Fruit fly (Drosophila melanogaster) whole organism, embryonic: Measurements from ENCODE around the gene Ssadh.

Experiments used
- Atf3 ChIP-seq: fragments of 200-800 bp; sonication (Bioruptor generic); optimal IDR thresholded peaks from 3 replicates; lab custom pipeline; 2016; ENCODE audit warnings: missing biosample characterization, missing genetic modification characterization
- Atf6 ChIP-seq: fragments of 200-800 bp; sonication (Bioruptor generic); IDR thresholded peaks from 2 replicates; pipeline ENCODE4 v1.3.6; 2022; ENCODE audit warnings: missing biosample characterization, missing genetic modification characterization
- CG10147 ChIP-seq: fragments of 200-800 bp; sonication (Bioruptor generic); optimal IDR thresholded peaks from 2 replicates; lab custom pipeline; 2019; ENCODE audit warnings: missing biosample characterization, mild to moderate bottlenecking, missing genetic modification characterization, moderate library complexity
- CG10274 ChIP-seq: fragments of 200-800 bp; sonication (Bioruptor generic); optimal IDR thresholded peaks from 3 replicates; lab custom pipeline; 2017; ENCODE audit warnings: missing biosample characterization, mild to moderate bottlenecking, missing genetic modification characterization
- CG10979 ChIP-seq: fragments of 200-800 bp; sonication (Bioruptor generic); optimal IDR thresholded peaks from 2 replicates; lab custom pipeline; 2018; ENCODE audit warnings: missing biosample characterization, mild to moderate bottlenecking, missing genetic modification characterization, moderate library complexity
- CG11398 ChIP-seq: fragments of 200-800 bp; sonication (Bioruptor generic); optimal IDR thresholded peaks from 2 replicates; lab custom pipeline; 2016; ENCODE audit warnings: missing biosample characterization, missing genetic modification characterization
- CG12071 ChIP-seq: fragments of 200-800 bp; sonication (Bioruptor generic); optimal IDR thresholded peaks from 3 replicates; lab custom pipeline; 2018; ENCODE audit warnings: missing biosample characterization, mild to moderate bottlenecking, missing genetic modification characterization
- CG13894 ChIP-seq: fragments of 200-800 bp; sonication (Bioruptor generic); optimal IDR thresholded peaks from 3 replicates; lab custom pipeline; 2018; ENCODE audit warnings: missing biosample characterization, mild to moderate bottlenecking, missing genetic modification characterization, moderate library complexity
- CG15073 ChIP-seq: fragments of 200-800 bp; sonication (Bioruptor generic); optimal IDR thresholded peaks from 2 replicates; lab custom pipeline; 2016; ENCODE audit warnings: missing biosample characterization, missing genetic modification characterization
- CG1832 ChIP-seq: fragments of 200-800 bp; sonication (Bioruptor generic); optimal IDR thresholded peaks from 2 replicates; lab custom pipeline; 2017; ENCODE audit warnings: missing biosample characterization, mild to moderate bottlenecking, missing genetic modification characterization, inconsistent platforms
- CG18476 ChIP-seq: fragments of 200-800 bp; sonication (Bioruptor generic); optimal IDR thresholded peaks from 2 replicates; lab custom pipeline; 2016; ENCODE audit warnings: missing biosample characterization, mild to moderate bottlenecking, missing genetic modification characterization
- CG18619 ChIP-seq: fragments of 200-800 bp; sonication (Bioruptor generic); optimal IDR thresholded peaks from 3 replicates; lab custom pipeline; 2017; ENCODE audit warnings: missing biosample characterization, mild to moderate bottlenecking, missing genetic modification characterization
- CG2202 ChIP-seq: fragments of 200-800 bp; sonication (Bioruptor generic); optimal IDR thresholded peaks from 2 replicates; lab custom pipeline; 2018; ENCODE audit warnings: missing biosample characterization, mild to moderate bottlenecking, missing genetic modification characterization
- CG2712 ChIP-seq: fragments of 200-800 bp; optimal IDR thresholded peaks from 3 replicates; lab custom pipeline; 2019; ENCODE audit warnings: missing biosample characterization, mild to moderate bottlenecking, missing genetic modification characterization, moderate library complexity
- CG31224 ChIP-seq: fragments of 200-800 bp; sonication (Bioruptor generic); IDR thresholded peaks from 2 replicates; pipeline ENCODE4 v1.3.6; 2022; ENCODE audit warnings: missing biosample characterization, missing genetic modification characterization
- CG32772 ChIP-seq: fragments of 200-800 bp; sonication (Bioruptor generic); IDR thresholded peaks from 2 replicates; pipeline ENCODE4 v1.3.6; 2022; ENCODE audit warnings: missing biosample characterization, missing genetic modification characterization
- CG4282 ChIP-seq: fragments of 200-800 bp; sonication (Bioruptor generic); optimal IDR thresholded peaks from 2 replicates; lab custom pipeline; 2016; ENCODE audit warnings: missing biosample characterization, missing genetic modification characterization
- CG4424 ChIP-seq: fragments of 200-800 bp; sonication (Bioruptor generic); optimal IDR thresholded peaks from 3 replicates; lab custom pipeline; 2016; ENCODE audit warnings: missing biosample characterization, missing genetic modification characterization
- CG4617 ChIP-seq: fragments of 200-800 bp; sonication (Bioruptor generic); optimal IDR thresholded peaks from 3 replicates; lab custom pipeline; 2016; ENCODE audit warnings: missing biosample characterization, missing genetic modification characterization, borderline replicate concordance
- CG6689 ChIP-seq: fragments of 200-800 bp; sonication (Bioruptor generic); IDR thresholded peaks from 2 replicates; pipeline ENCODE4 v1.3.6; 2022; ENCODE audit warnings: missing biosample characterization, missing genetic modification characterization
- CG6854 ChIP-seq: fragments of 200-800 bp; sonication (Bioruptor generic); optimal IDR thresholded peaks from 3 replicates; lab custom pipeline; 2017; ENCODE audit warnings: missing biosample characterization, mild to moderate bottlenecking, missing genetic modification characterization
- CG8089 ChIP-seq: fragments of 200-800 bp; sonication (Bioruptor generic); optimal IDR thresholded peaks from 3 replicates; lab custom pipeline; 2016; ENCODE audit warnings: missing biosample characterization, missing genetic modification characterization
- Deaf1 ChIP-seq: fragments of 200-800 bp; optimal IDR thresholded peaks from 3 replicates; lab custom pipeline; 2019; ENCODE audit warnings: missing biosample characterization, mild to moderate bottlenecking, missing genetic modification characterization, moderate library complexity
- Eip74EF ChIP-seq, 2 experiments: fragments of 200-800 bp in 1 of 2; fragments of >200 bp in 1 of 2; sonication (Bioruptor generic) in 1 of 2; optimal IDR thresholded peaks; 2 replicates each; lab custom pipeline; 2017 to 2019; ENCODE audit warnings: missing biosample characterization in 2 of 2, missing genetic modification characterization in 2 of 2, mild to moderate bottlenecking in 1 of 2, moderate library complexity in 1 of 2
- Fer1 ChIP-seq: fragments of 200-800 bp; sonication (Bioruptor generic); optimal IDR thresholded peaks from 2 replicates; lab custom pipeline; 2017; ENCODE audit warnings: missing biosample characterization, mild to moderate bottlenecking, missing genetic modification characterization
- H2.0 ChIP-seq: fragments of 200-800 bp; sonication (Bioruptor generic); IDR thresholded peaks from 2 replicates; pipeline ENCODE4 v1.3.6; 2022; ENCODE audit warnings: missing biosample characterization, missing genetic modification characterization
- Hr3 ChIP-seq: fragments of 200-800 bp; sonication (Bioruptor generic); optimal IDR thresholded peaks from 3 replicates; lab custom pipeline; 2016; ENCODE audit warnings: missing biosample characterization, missing genetic modification characterization
- Mad ChIP-seq: fragments of 200-800 bp; sonication (Bioruptor generic); optimal IDR thresholded peaks from 2 replicates; lab custom pipeline; 2016; ENCODE audit warnings: missing biosample characterization, missing genetic modification characterization
- Med ChIP-seq: fragments of 200-800 bp; sonication (Bioruptor generic); peaks from one replicate; lab custom pipeline; 2016; ENCODE audit warnings: missing biosample characterization, missing genetic modification characterization, mild to moderate bottlenecking, inconsistent platforms, moderate library complexity
- NFAT ChIP-seq: fragments of 200-800 bp; sonication (Bioruptor generic); IDR thresholded peaks from 2 replicates; pipeline ENCODE4 v1.3.6; 2022; ENCODE audit warnings: missing biosample characterization, missing genetic modification characterization
- Sox102F ChIP-seq: fragments of 200-800 bp; sonication (Bioruptor generic); optimal IDR thresholded peaks from 2 replicates; lab custom pipeline; 2018; ENCODE audit warnings: missing biosample characterization, mild to moderate bottlenecking, missing genetic modification characterization, moderate library complexity
- Spps ChIP-seq: fragments of 200-800 bp; sonication (Bioruptor generic); optimal IDR thresholded peaks from 2 replicates; lab custom pipeline; 2018; ENCODE audit warnings: missing biosample characterization, mild to moderate bottlenecking, missing genetic modification characterization
- al ChIP-seq: fragments of 200-800 bp; sonication (Bioruptor generic); IDR thresholded peaks from 2 replicates; pipeline ENCODE4 v1.3.6; 2022; ENCODE audit warnings: missing biosample characterization, missing genetic modification characterization
- ato ChIP-seq: fragments of 200-800 bp; sonication (Bioruptor generic); IDR thresholded peaks from 2 replicates; pipeline ENCODE4 v1.3.6; 2022; ENCODE audit warnings: missing biosample characterization, missing genetic modification characterization; ENCODE audit not compliant: partially characterized antibody
- hkb ChIP-seq, 2 experiments: fragments of 200-800 bp in 1 of 2; fragments of >200 bp in 1 of 2; sonication (Bioruptor generic) in 1 of 2; IDR thresholded peaks in 1 of 2; optimal IDR thresholded peaks in 1 of 2; 2 replicates each; pipeline versions ENCODE4 v1.3.6 to Lab custom; 2017 to 2022; ENCODE audit warnings: missing biosample characterization in 1 of 2, missing genetic modification characterization in 1 of 2
- ind ChIP-seq: fragments of 200-800 bp; sonication (Bioruptor generic); optimal IDR thresholded peaks from 3 replicates; lab custom pipeline; 2016; ENCODE audit warnings: missing biosample characterization, missing genetic modification characterization
- mam ChIP-seq: fragments of 200-800 bp; sonication (Bioruptor generic); optimal IDR thresholded peaks from 3 replicates; lab custom pipeline; 2016; ENCODE audit warnings: missing biosample characterization, missing genetic modification characterization
- nerfin-1 ChIP-seq: fragments of 200-800 bp; sonication (Bioruptor generic); optimal IDR thresholded peaks from 3 replicates; lab custom pipeline; 2019; ENCODE audit warnings: missing biosample characterization, mild to moderate bottlenecking, missing genetic modification characterization, moderate library complexity
- onecut ChIP-seq: fragments of 200-800 bp; sonication (Bioruptor generic); IDR thresholded peaks from 2 replicates; pipeline ENCODE4 v1.3.6; 2022; ENCODE audit warnings: missing biosample characterization, missing genetic modification characterization
- pb ChIP-seq: fragments of 200-800 bp; sonication (Bioruptor generic); optimal IDR thresholded peaks from 3 replicates; lab custom pipeline; 2016; ENCODE audit warnings: missing biosample characterization, missing genetic modification characterization
- pfk ChIP-seq: fragments of 200-800 bp; sonication (Bioruptor generic); optimal IDR thresholded peaks from 2 replicates; lab custom pipeline; 2018; ENCODE audit warnings: missing biosample characterization, mild to moderate bottlenecking, missing genetic modification characterization, moderate library complexity
- pnt ChIP-seq: fragments of 200-800 bp; sonication (Bioruptor generic); optimal IDR thresholded peaks from 3 replicates; lab custom pipeline; 2016; ENCODE audit warnings: missing biosample characterization, missing genetic modification characterization
- run ChIP-seq: fragments of 200-800 bp; sonication (Bioruptor generic); optimal IDR thresholded peaks from 3 replicates; lab custom pipeline; 2018; ENCODE audit warnings: missing biosample characterization, mild to moderate bottlenecking, missing genetic modification characterization
- sens ChIP-seq: fragments of 200-800 bp; sonication (Bioruptor generic); peaks from one replicate; lab custom pipeline; 2016; ENCODE audit warnings: missing biosample characterization, missing genetic modification characterization
- ttk ChIP-seq: fragments of 200-800 bp; sonication (Bioruptor generic); IDR thresholded peaks from 2 replicates; pipeline ENCODE4 v2.1.2; 2022; ENCODE audit warnings: missing biosample characterization, missing genetic modification characterization
- vvl ChIP-seq: fragments of 200-800 bp; sonication (Bioruptor generic); IDR thresholded peaks from 2 replicates; pipeline ENCODE4 v1.3.6; 2022; ENCODE audit warnings: missing biosample characterization, missing genetic modification characterization
- yki ChIP-seq: fragments of >200 bp; optimal IDR thresholded peaks from 3 replicates; lab custom pipeline; 2018

The Ssadh gene

dm6 chr3R:25626625-25627275 is at the start of gene Ssadh (continued):
- TF ChIP-seq CG2202 (tag; lab: Kevin White, UChicago) (no peak), Fer1 (GFP tag; lab: Kevin White, UChicago) (no peak)

- TF ChIP-seq nerfin-1 (no peak), CG31224 (GFP tag; lab: Robert Waterston, UW) (no peak), Deaf1 (peak; percentile 81), Eip74EF (GFP tag; optimal IDR thresholded peaks at IDR 0.05; lab: Kevin White, UChicago) (no peak)
These were observed 38.8 kb upstream of the Ssadh start, which contains the start of gene Lgr3 for dm6 chr3R:25665509-25665908. Lgr3 (plus strand) TSS chr3R:25665809.

dm6 chr3R:25662358-25662757 is 35.6 kb upstream of the Ssadh start:
- TF ChIP-seq sens (GFP tag; lab: Kevin White, UChicago) (peak; percentile 68), pb (GFP tag; lab: Kevin White, UChicago) (no peak), mam (GFP tag; lab: Kevin White, UChicago) (no peak), run (tag; lab: Kevin White, UChicago) (no peak), vvl (GFP tag; lab: Robert Waterston, UW) (0 out of 2 replicates have a peak, but pooled peaks have one; percentile 23), CG32772 (GFP tag; lab: Robert Waterston, UW) (no peak), Atf3 (GFP tag; lab: Kevin White, UChicago) (no peak), Atf6 (no peak), CG1832 (GFP tag; lab: Kevin White, UChicago) (no peak), CG10274 (GFP tag; lab: Kevin White, UChicago) (no peak), CG12071 (GFP tag; lab: Kevin White, UChicago) (no peak), ind (GFP tag; lab: Kevin White, UChicago) (peak; percentile 10), CG10147 (GFP tag; lab: Kevin White, UChicago) (no peak), al (no peak), CG11398 (GFP tag; lab: Kevin White, UChicago) (no peak), CG13894 (tag; lab: Kevin White, UChicago) (no peak), ato (no peak), CG4424 (peak; percentile 27), pfk (no peak), CG18476 (GFP tag; lab: Kevin White, UChicago) (no peak), yki (no peak), CG8089 (GFP tag; lab: Kevin White, UChicago) (no peak), CG4282 (GFP tag; lab: Kevin White, UChicago) (no peak), H2.0 (no peak), Med (peak; percentile 1), CG2712 (tag; lab: Kevin White, UChicago) (no peak), onecut (no peak), Spps (tag; lab: Kevin White, UChicago) (no peak), CG15073 (GFP tag; lab: Kevin White, UChicago) (peak; percentile 5), CG6689 (GFP tag; lab: Robert Waterston, UW) (no peak), CG6854 (GFP tag; lab: Kevin White, UChicago) (no peak), CG10979 (tag; lab: Kevin White, UChicago) (no peak), NFAT (GFP tag; lab: Robert Waterston, UW) (no peak), CG4617 (GFP tag; lab: Kevin White, UChicago) (no peak), Mad (GFP tag; lab: Kevin White, UChicago) (no peak), Sox102F (no peak), Hr3 (GFP tag; lab: Kevin White, UChicago) (no peak), ttk (GFP tag; lab: Robert Waterston, UW) (no peak), CG18619 (GFP tag; lab: Kevin White, UChicago) (no peak), pnt (GFP tag; lab: Kevin White, UChicago) (no peak), hkb (optimal IDR thresholded peaks at IDR 0.05; lab: Kevin White, UChicago) (no peak), hkb (GFP tag; IDR thresholded peaks at IDR 0.05; lab: Robert Waterston, UW) (0 out of 2 replicates have a peak, but pooled peaks have one; percentile 11)
